Worm (Caenorhabditis elegans) whole organism, early embryonic: Measurements from ENCODE around the gene srh-76.

ENCODE experiments used
- B0310.2 ChIP-seq: sonication (generic microtip); optimal IDR thresholded peaks from 2 replicates; lab custom pipeline; 2016; ENCODE audit warnings: mild to moderate bottlenecking, missing genetic modification characterization, missing compliant biosample characterization
- F13C5.2 ChIP-seq: sonication (generic microtip); optimal IDR thresholded peaks from 2 replicates; lab custom pipeline; 2017; ENCODE audit warnings: mild to moderate bottlenecking, missing genetic modification characterization, inconsistent platforms, missing compliant biosample characterization
- aly-1 ChIP-seq: sonication (generic microtip); optimal IDR thresholded peaks from 2 replicates; lab custom pipeline; 2016; ENCODE audit warnings: missing genetic modification characterization, missing compliant biosample characterization
- ama-1 ChIP-seq: fragments of 150-350 bp; optimal IDR thresholded peaks from 2 replicates; lab custom pipeline; 2014
- ceh-36 ChIP-seq: sonication (generic microtip); optimal IDR thresholded peaks from 2 replicates; lab custom pipeline; 2016; ENCODE audit warnings: missing genetic modification characterization, inconsistent platforms, missing compliant biosample characterization
- ets-7 ChIP-seq: sonication (generic microtip); optimal IDR thresholded peaks from 2 replicates; lab custom pipeline; 2016; ENCODE audit warnings: missing genotype, missing genetic modification characterization, missing compliant biosample characterization
- flt-1 ChIP-seq: fragments of 200-800 bp; sonication (Bioruptor generic); IDR thresholded peaks from 2 replicates; pipeline ENCODE4 v1.3.6; 2022; ENCODE audit warnings: missing genetic modification characterization, missing compliant biosample characterization
- hmg-4 ChIP-seq: fragments of 200-800 bp; sonication (Bioruptor generic); optimal IDR thresholded peaks from 2 replicates; lab custom pipeline; 2018; ENCODE audit warnings: mild to moderate bottlenecking, missing genetic modification characterization, missing compliant biosample characterization
- hnd-1 ChIP-seq: sonication (generic microtip); optimal IDR thresholded peaks from 2 replicates; lab custom pipeline; 2016; ENCODE audit warnings: missing genetic modification characterization, missing compliant biosample characterization
- pes-1 ChIP-seq: fragments of 200-800 bp; sonication (Bioruptor generic); IDR thresholded peaks from 2 replicates; pipeline ENCODE4 v1.3.6; 2022; ENCODE audit warnings: missing genetic modification reagents, missing genetic modification characterization, missing compliant biosample characterization
- scrt-1 ChIP-seq: fragments of 200-800 bp; sonication (Bioruptor generic); IDR thresholded peaks from 2 replicates; pipeline ENCODE4 v1.3.6; 2022; ENCODE audit warnings: missing genetic modification characterization, missing compliant biosample characterization
- tbx-11 ChIP-seq: fragments of 200-800 bp; sonication (Bioruptor generic); IDR thresholded peaks from 2 replicates; pipeline ENCODE4 v1.3.6; 2022; ENCODE audit warnings: missing genetic modification characterization, missing compliant biosample characterization
- tra-4 ChIP-seq: sonication (generic microtip); optimal IDR thresholded peaks from 2 replicates; lab custom pipeline; 2017; ENCODE audit warnings: missing genetic modification characterization, missing compliant biosample characterization

DNA sequence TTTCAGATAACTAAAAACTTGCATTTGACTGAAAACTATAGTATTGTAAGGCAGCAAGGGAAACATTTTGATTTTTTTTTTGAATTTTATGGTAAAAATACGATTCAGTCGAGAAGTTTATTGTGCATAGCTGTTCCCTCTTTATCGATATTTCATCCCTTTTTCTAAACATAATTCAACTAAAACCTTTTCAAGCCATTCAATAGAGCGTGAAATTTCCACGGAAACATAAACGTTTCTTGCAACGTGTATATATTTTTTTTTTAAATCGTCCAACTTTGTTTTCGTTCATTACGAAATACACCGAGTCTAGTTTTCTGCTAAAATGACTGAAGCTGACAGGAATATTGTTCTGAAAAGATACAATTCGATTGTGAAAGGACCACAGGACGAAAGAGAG, 38.1 kb downstream of the srh-76 start, which contains the start of gene C02G6.2:
- TF ChIP-seq flt-1 (GFP tag; lab: Robert Waterston, UW), result no peak
- TF ChIP-seq hmg-4, result no peak
- TF ChIP-seq hnd-1, result no peak
- no peak for TF ChIP-seq ets-7
- TF ChIP-seq ama-1 (lab: Kevin White, UChicago), result no peak
- no peak for TF ChIP-seq pes-1 (GFP tag; lab: Robert Waterston, UW)
- no peak for TF ChIP-seq scrt-1 (GFP tag; lab: Robert Waterston, UW)
- no peak for TF ChIP-seq ceh-36 (tag; lab: Kevin White, UChicago)
- TF ChIP-seq tbx-11 (GFP tag; lab: Robert Waterston, UW), result no peak
- TF ChIP-seq B0310.2 (tag; lab: Kevin White, UChicago), result no peak
- TF ChIP-seq F13C5.2, result no peak
- no peak for TF ChIP-seq tra-4 (tag; lab: Kevin White, UChicago)
- no peak for TF ChIP-seq aly-1 (tag; lab: Kevin White, UChicago)
